Fruit fly (Drosophila melanogaster) whole organism, prepupa: ENCODE results near the gene Polr3H.

ENCODE experiments used
- Blimp-1 ChIP-seq: fragments of 200-800 bp; sonication (Bioruptor generic); optimal IDR thresholded peaks from 3 replicates; lab custom pipeline; 2017; ENCODE audit warnings: missing biosample characterization, missing genetic modification characterization, mild to moderate bottlenecking, moderate library complexity, missing genetic modification reagents
- CG10631 ChIP-seq: fragments of 200-800 bp; sonication (Bioruptor generic); optimal IDR thresholded peaks from 2 replicates; lab custom pipeline; 2016; ENCODE audit warnings: missing biosample characterization, missing genetic modification characterization
- CG11762 ChIP-seq: fragments of 200-800 bp; sonication (Bioruptor generic); optimal IDR thresholded peaks from 3 replicates; lab custom pipeline; 2016; ENCODE audit warnings: missing biosample characterization, missing genetic modification characterization; ENCODE audit not compliant: insufficient read depth
- CG11902 ChIP-seq: fragments of 200-800 bp; sonication (Bioruptor generic); optimal IDR thresholded peaks from 3 replicates; lab custom pipeline; 2016; ENCODE audit warnings: missing biosample characterization, missing genetic modification characterization
- CG15336 ChIP-seq: fragments of 200-800 bp; sonication (Bioruptor generic); IDR thresholded peaks from 2 replicates; pipeline ENCODE4 v1.3.6; 2022; ENCODE audit warnings: missing biosample characterization, missing genetic modification characterization
- CG1621 ChIP-seq: fragments of 200-800 bp; sonication (Bioruptor generic); optimal IDR thresholded peaks from 3 replicates; lab custom pipeline; 2018; ENCODE audit warnings: missing biosample characterization, mild to moderate bottlenecking, missing genetic modification characterization
- CG16779 ChIP-seq: fragments of 200-800 bp; sonication (Bioruptor generic); optimal IDR thresholded peaks from 3 replicates; lab custom pipeline; 2017; ENCODE audit warnings: missing biosample characterization, mild to moderate bottlenecking, missing genetic modification characterization
- CG3032 ChIP-seq: fragments of 200-800 bp; optimal IDR thresholded peaks from 2 replicates; lab custom pipeline; 2019; ENCODE audit warnings: missing biosample characterization, mild to moderate bottlenecking, missing genetic modification characterization, moderate library complexity
- CG32006 ChIP-seq: fragments of 200-800 bp; sonication (Bioruptor generic); optimal IDR thresholded peaks from 3 replicates; lab custom pipeline; 2017; ENCODE audit warnings: missing biosample characterization, mild to moderate bottlenecking, missing genetic modification characterization
- CG34406 ChIP-seq: fragments of 200-800 bp; sonication (Bioruptor generic); optimal IDR thresholded peaks from 3 replicates; lab custom pipeline; 2016; ENCODE audit warnings: missing biosample characterization, missing genetic modification characterization
- CG3919 ChIP-seq: fragments of 200-800 bp; sonication (Bioruptor generic); optimal IDR thresholded peaks from 3 replicates; lab custom pipeline; 2016; ENCODE audit warnings: missing biosample characterization, missing genetic modification characterization
- CG4318 ChIP-seq: fragments of 200-800 bp; sonication (Bioruptor generic); optimal IDR thresholded peaks from 3 replicates; lab custom pipeline; 2017; ENCODE audit warnings: missing biosample characterization, mild to moderate bottlenecking, missing genetic modification characterization
- CG6276 ChIP-seq: fragments of 200-800 bp; sonication (Bioruptor generic); optimal IDR thresholded peaks from 2 replicates; lab custom pipeline; 2017; ENCODE audit warnings: missing biosample characterization, mild to moderate bottlenecking, missing genetic modification characterization
- CG6792 ChIP-seq: fragments of 200-800 bp; sonication (Bioruptor generic); optimal IDR thresholded peaks from 3 replicates; lab custom pipeline; 2016; ENCODE audit warnings: missing biosample characterization, missing genetic modification characterization
- CG6808 ChIP-seq: fragments of 200-800 bp; sonication (Bioruptor generic); optimal IDR thresholded peaks from 3 replicates; lab custom pipeline; 2017; ENCODE audit warnings: missing biosample characterization, missing genetic modification characterization, mild to moderate bottlenecking, moderate library complexity, missing genetic modification reagents
- CG6854 ChIP-seq: fragments of 200-800 bp; sonication (Bioruptor generic); optimal IDR thresholded peaks from 2 replicates; lab custom pipeline; 2017; ENCODE audit warnings: missing biosample characterization, mild to moderate bottlenecking, missing genetic modification characterization
- CG7368 ChIP-seq: fragments of 200-800 bp; sonication (Bioruptor generic); optimal IDR thresholded peaks from 3 replicates; lab custom pipeline; 2016; ENCODE audit warnings: missing biosample characterization, missing genetic modification characterization
- CG8119 ChIP-seq: fragments of 200-800 bp; sonication (Bioruptor generic); IDR thresholded peaks from 3 replicates; pipeline ENCODE4 v1.3.6; 2022; ENCODE audit warnings: missing biosample characterization, missing genetic modification characterization
- CG8632 ChIP-seq: fragments of 200-800 bp; sonication (Bioruptor generic); optimal IDR thresholded peaks from 3 replicates; lab custom pipeline; 2016; ENCODE audit warnings: missing biosample characterization, missing genetic modification characterization
- CG9139 ChIP-seq: fragments of 200-800 bp; sonication (Bioruptor generic); optimal IDR thresholded peaks from 3 replicates; lab custom pipeline; 2017; ENCODE audit warnings: missing biosample characterization, mild to moderate bottlenecking, missing genetic modification characterization
- Eip75B ChIP-seq: fragments of 200-800 bp; sonication (Bioruptor generic); optimal IDR thresholded peaks from 3 replicates; lab custom pipeline; 2016; ENCODE audit warnings: missing biosample characterization, missing genetic modification characterization
- Eip78C ChIP-seq: fragments of 200-800 bp; sonication (Bioruptor generic); peaks from one replicate; lab custom pipeline; 2016; ENCODE audit warnings: missing biosample characterization, missing genetic modification characterization
- Eip93F ChIP-seq: fragments of 200-800 bp; sonication (Bioruptor generic); optimal IDR thresholded peaks from 2 replicates; lab custom pipeline; 2016; ENCODE audit warnings: missing biosample characterization, mild to moderate bottlenecking, missing genetic modification characterization
- Ets21C ChIP-seq: fragments of 200-800 bp; sonication (Bioruptor generic); optimal IDR thresholded peaks from 3 replicates; lab custom pipeline; 2016; ENCODE audit warnings: missing biosample characterization, missing genetic modification characterization
- Ets96B ChIP-seq: fragments of 200-800 bp; optimal IDR thresholded peaks from 2 replicates; lab custom pipeline; 2019; ENCODE audit warnings: missing biosample characterization, mild to moderate bottlenecking, missing genetic modification characterization, moderate library complexity
- Hr38 ChIP-seq: sonication (Bioruptor generic); optimal IDR thresholded peaks from 2 replicates; lab custom pipeline; 2016; ENCODE audit warnings: missing biosample characterization, missing genetic modification characterization
- Hr39 ChIP-seq: fragments of 200-800 bp; sonication (Bioruptor generic); optimal IDR thresholded peaks from 2 replicates; lab custom pipeline; 2016; ENCODE audit warnings: missing biosample characterization, missing genetic modification characterization
- Hr4 ChIP-seq: fragments of 200-800 bp; sonication (Bioruptor generic); optimal IDR thresholded peaks from 3 replicates; lab custom pipeline; 2016; ENCODE audit warnings: missing biosample characterization, missing genetic modification characterization
- Lpt ChIP-seq: fragments of 200-800 bp; sonication (Bioruptor generic); optimal IDR thresholded peaks from 3 replicates; lab custom pipeline; 2016; ENCODE audit warnings: missing biosample characterization, missing genetic modification characterization
- Met ChIP-seq: fragments of 200-800 bp; sonication (Bioruptor generic); optimal IDR thresholded peaks from 3 replicates; lab custom pipeline; 2016; ENCODE audit warnings: missing biosample characterization, missing genetic modification characterization
- Smox ChIP-seq: fragments of 200-800 bp; sonication (Bioruptor generic); optimal IDR thresholded peaks from 3 replicates; lab custom pipeline; 2016; ENCODE audit warnings: missing biosample characterization, missing genetic modification characterization
- Sox102F ChIP-seq: fragments of 200-800 bp; sonication (Bioruptor generic); optimal IDR thresholded peaks from 2 replicates; lab custom pipeline; 2016; ENCODE audit warnings: missing biosample characterization, mild to moderate bottlenecking, missing genetic modification characterization
- Sox14 ChIP-seq: fragments of 200-800 bp; sonication (Bioruptor generic); optimal IDR thresholded peaks from 3 replicates; lab custom pipeline; 2016; ENCODE audit warnings: missing biosample characterization, missing genetic modification characterization
- achi ChIP-seq: fragments of 200-800 bp; sonication (Bioruptor generic); optimal IDR thresholded peaks from 3 replicates; lab custom pipeline; 2016; ENCODE audit warnings: missing biosample characterization, missing genetic modification characterization
- cyc ChIP-seq: fragments of 200-800 bp; sonication (Bioruptor generic); optimal IDR thresholded peaks from 3 replicates; lab custom pipeline; 2016; ENCODE audit warnings: missing biosample characterization, missing genetic modification characterization
- dsx ChIP-seq: fragments of 200-800 bp; optimal IDR thresholded peaks from 3 replicates; lab custom pipeline; 2019; ENCODE audit warnings: missing biosample characterization, mild to moderate bottlenecking, missing genetic modification characterization, moderate library complexity; ENCODE audit not compliant: poor library complexity, severe bottlenecking
- eg ChIP-seq: fragments of 200-800 bp; sonication (Bioruptor generic); IDR thresholded peaks from 3 replicates; pipeline ENCODE4 v1.3.6; 2022; ENCODE audit warnings: missing biosample characterization, missing genetic modification characterization
- fd59A ChIP-seq: fragments of 200-800 bp; sonication (Bioruptor generic); optimal IDR thresholded peaks from 2 replicates; lab custom pipeline; 2017; ENCODE audit warnings: missing biosample characterization, mild to moderate bottlenecking, missing genetic modification characterization, missing genetic modification reagents
- fd85E ChIP-seq: fragments of 200-800 bp; sonication (Bioruptor generic); optimal IDR thresholded peaks from 3 replicates; lab custom pipeline; 2016; ENCODE audit warnings: missing biosample characterization, missing genetic modification characterization
- fkh ChIP-seq: fragments of 200-800 bp; sonication (Bioruptor generic); optimal IDR thresholded peaks from 3 replicates; lab custom pipeline; 2017; ENCODE audit warnings: missing biosample characterization, mild to moderate bottlenecking, missing genetic modification characterization, moderate library complexity
- lz ChIP-seq: fragments of 200-800 bp; sonication (Bioruptor generic); optimal IDR thresholded peaks from 3 replicates; lab custom pipeline; 2016; ENCODE audit warnings: missing biosample characterization, missing genetic modification characterization
- pdm3 ChIP-seq: fragments of 200-800 bp; sonication (Bioruptor generic); optimal IDR thresholded peaks from 3 replicates; lab custom pipeline; 2016; ENCODE audit warnings: missing biosample characterization, missing genetic modification characterization
- salr ChIP-seq, 2 experiments: fragments of 200-800 bp; sonication (Bioruptor generic); optimal IDR thresholded peaks; 3 replicates each; lab custom pipeline; 2016 to 2018; ENCODE audit warnings: missing biosample characterization in 2 of 2, missing genetic modification characterization in 2 of 2, mild to moderate bottlenecking in 1 of 2
- spab ChIP-seq: fragments of 200-800 bp; sonication (Bioruptor generic); optimal IDR thresholded peaks from 2 replicates; lab custom pipeline; 2017; ENCODE audit warnings: missing biosample characterization, mild to moderate bottlenecking, missing genetic modification characterization, missing genetic modification reagents
- ss ChIP-seq, 2 experiments: fragments of 200-800 bp; sonication (Bioruptor generic); optimal IDR thresholded peaks; 2 replicates in 1 of 2; 3 replicates in 1 of 2; lab custom pipeline; 2017 to 2018; ENCODE audit warnings: mild to moderate bottlenecking in 2 of 2, missing biosample characterization in 2 of 2, missing genetic modification characterization in 2 of 2, moderate library complexity in 1 of 2
- svp ChIP-seq: fragments of 200-800 bp; sonication (Bioruptor generic); peaks from one replicate; lab custom pipeline; 2016; ENCODE audit warnings: missing biosample characterization, missing genetic modification characterization
- topi ChIP-seq: fragments of 200-800 bp; sonication (Bioruptor generic); optimal IDR thresholded peaks from 3 replicates; lab custom pipeline; 2016; ENCODE audit warnings: missing biosample characterization, missing genetic modification characterization
- vri ChIP-seq: fragments of 200-800 bp; sonication (Bioruptor generic); optimal IDR thresholded peaks from 3 replicates; lab custom pipeline; 2016; ENCODE audit warnings: missing biosample characterization, mild to moderate bottlenecking, missing genetic modification characterization

Gene Polr3H

dm6 chr3L:11681794-11682193 is 33.2 kb downstream of the Polr3H start, which contains the start of gene TfIIEalpha:
Gene TfIIEalpha (plus strand): TSS chr3L:11682038.
- TF ChIP-seq CG3032 (tag; lab: Kevin White, UChicago) (peak; percentile 25), Blimp-1 (GFP tag; lab: Kevin White, UChicago) (no peak), eg (GFP tag; lab: Robert Waterston, UW) (no peak), spab (GFP tag; lab: Kevin White, UChicago) (no peak), topi (GFP tag; lab: Kevin White, UChicago) (peak; percentile 20), Sox14 (GFP tag; lab: Kevin White, UChicago) (peak; percentile 87), svp (GFP tag; lab: Kevin White, UChicago) (peak; percentile 55)

DNA sequence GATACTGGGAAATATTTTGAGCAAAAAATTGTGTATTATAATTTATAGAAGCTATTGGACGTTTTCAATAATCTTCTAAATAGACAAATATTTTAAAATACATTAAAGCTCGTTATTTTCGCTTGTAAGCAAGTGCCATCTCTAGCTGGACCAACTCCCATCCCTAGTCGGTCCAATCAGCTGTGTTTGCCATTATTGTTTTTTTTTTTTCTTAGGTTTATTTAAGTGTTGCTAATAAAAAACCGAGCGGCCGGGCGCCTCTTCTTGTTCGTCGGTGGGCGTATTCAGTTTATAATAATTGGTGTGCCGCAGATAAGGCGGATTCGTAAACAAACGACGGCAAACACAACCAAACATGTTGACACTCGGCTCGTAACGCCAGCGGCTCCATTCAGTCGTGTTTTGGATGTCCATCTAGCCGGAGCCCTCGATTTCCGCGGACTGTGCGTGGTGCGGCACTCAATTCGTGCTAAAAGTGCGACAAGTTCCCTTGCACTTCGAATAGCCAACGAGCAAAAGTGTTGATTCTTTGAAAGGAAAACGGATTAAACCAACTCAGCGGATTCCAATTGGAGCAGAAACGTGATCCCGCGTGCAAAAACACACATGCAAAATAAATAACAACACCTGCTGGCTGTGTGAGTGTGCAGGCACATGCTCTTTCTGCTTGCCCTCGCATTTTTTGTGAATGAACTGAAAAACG is 35.4 kb downstream of the Polr3H start, which contains the start of gene Sugb:
Gene Sugb (plus strand): TSS at position 162 of the 703 bp plus-strand sequence.
- peak; percentile 53 for TF ChIP-seq CG8632 (GFP tag; lab: Kevin White, UChicago)
- TF ChIP-seq Ets21C (GFP tag; lab: Kevin White, UChicago) = peak; percentile 43
- peak; percentile 33 for TF ChIP-seq Ets96B (tag; lab: Kevin White, UChicago)
- no peak for TF ChIP-seq CG6854
- TF ChIP-seq CG6276 = peak; percentile 73
- TF ChIP-seq Lpt = peak; percentile 46
- peak; percentile 57 for TF ChIP-seq CG3032 (tag; lab: Kevin White, UChicago)
- peak; percentile 53 for TF ChIP-seq CG1621 (tag; lab: Kevin White, UChicago)
- TF ChIP-seq CG6808 = peak; percentile 66
- peak; percentile 80 for TF ChIP-seq Hr4 (GFP tag; lab: Kevin White, UChicago)
- peak; percentile 7 for TF ChIP-seq fd59A
- peak; percentile 24 for TF ChIP-seq Eip93F (GFP tag; lab: Kevin White, UChicago)
- TF ChIP-seq CG16779 (tag; lab: Kevin White, UChicago) = peak; percentile 76
- TF ChIP-seq pdm3 (GFP tag; lab: Kevin White, UChicago) = no peak
- TF ChIP-seq Hr38 (GFP tag; lab: Kevin White, UChicago) = no peak
- TF ChIP-seq ss (GFP tag; optimal IDR thresholded peaks at IDR 0.05; lab: Kevin White, UChicago) = peak; percentile 20 to 56
- no peak for TF ChIP-seq fd85E (GFP tag; lab: Kevin White, UChicago)
- peak; percentile 63; the same call in 1 of the 2 replicates for TF ChIP-seq CG15336
- no peak for TF ChIP-seq CG7368 (GFP tag; lab: Kevin White, UChicago)
- peak; percentile 70 for TF ChIP-seq Met
- peak; percentile 96 for TF ChIP-seq fkh (GFP tag; lab: Kevin White, UChicago)
- no peak for TF ChIP-seq CG32006 (GFP tag; lab: Kevin White, UChicago)
- peak; percentile 57 for TF ChIP-seq CG6792 (GFP tag; lab: Kevin White, UChicago)
- TF ChIP-seq achi (GFP tag; lab: Kevin White, UChicago) = peak; percentile 76
- peak in 1 of 2 experiments; percentile 59 for TF ChIP-seq salr (GFP tag; optimal IDR thresholded peaks at IDR 0.05; lab: Kevin White, UChicago)
- TF ChIP-seq CG8119 (GFP tag; lab: Robert Waterston, UW) = peak; percentile 70; the same call in 2 of the 3 replicates
- no peak for TF ChIP-seq CG4318 (GFP tag; lab: Kevin White, UChicago)
- peak; percentile 74 for TF ChIP-seq Sox14 (GFP tag; lab: Kevin White, UChicago)
- no peak for TF ChIP-seq CG34406 (GFP tag; lab: Kevin White, UChicago)
- peak; percentile 11 for TF ChIP-seq topi (GFP tag; lab: Kevin White, UChicago)
- peak; percentile 76 for TF ChIP-seq vri (GFP tag; lab: Kevin White, UChicago)
- peak; percentile 89 for TF ChIP-seq svp (GFP tag; lab: Kevin White, UChicago)
- no peak for TF ChIP-seq CG3919 (GFP tag; lab: Kevin White, UChicago)
- no peak for TF ChIP-seq dsx (GFP tag; lab: Kevin White, UChicago)
- TF ChIP-seq cyc (GFP tag; lab: Kevin White, UChicago) = no peak
- TF ChIP-seq CG9139 (GFP tag; lab: Kevin White, UChicago) = peak; percentile 12
- TF ChIP-seq lz = peak; percentile 74
- TF ChIP-seq CG11902 (GFP tag; lab: Kevin White, UChicago) = peak; percentile 3
- peak; percentile 57 for TF ChIP-seq CG10631 (GFP tag; lab: Kevin White, UChicago)
- TF ChIP-seq Sox102F = no peak
- no peak for TF ChIP-seq Smox
- TF ChIP-seq Eip75B = peak; percentile 77
- TF ChIP-seq Hr39 = no peak
- TF ChIP-seq CG11762 (GFP tag; lab: Kevin White, UChicago) = no peak
- TF ChIP-seq Eip78C (GFP tag; lab: Kevin White, UChicago) = peak; percentile 90
